Fruit fly (Drosophila melanogaster) whole organism, embryonic: ENCODE data around the gene COX7B.

Experiments used
- Bgb ChIP-seq: fragments of 200-800 bp; sonication (Bioruptor generic); IDR thresholded peaks from 2 replicates; pipeline ENCODE4 v1.3.6; 2022; ENCODE audit warnings: missing biosample characterization, missing genetic modification characterization; ENCODE audit not compliant: partially characterized antibody
- CG10147 ChIP-seq: fragments of 200-800 bp; sonication (Bioruptor generic); optimal IDR thresholded peaks from 2 replicates; lab custom pipeline; 2019; ENCODE audit warnings: missing biosample characterization, mild to moderate bottlenecking, missing genetic modification characterization, moderate library complexity
- CG10462 ChIP-seq: fragments of 200-800 bp; sonication (Bioruptor generic); optimal IDR thresholded peaks from 2 replicates; lab custom pipeline; 2016; ENCODE audit warnings: missing biosample characterization, missing genetic modification characterization
- CG12659 ChIP-seq: fragments of 200-800 bp; sonication (Bioruptor generic); optimal IDR thresholded peaks from 3 replicates; lab custom pipeline; 2017; ENCODE audit warnings: mild to moderate bottlenecking, missing biosample characterization, missing genetic modification reagents, missing genetic modification characterization
- CG14014 ChIP-seq: fragments of 200-800 bp; sonication (Bioruptor generic); IDR thresholded peaks from 2 replicates; pipeline ENCODE4 v1.3.6; 2022; ENCODE audit warnings: missing biosample characterization, missing genetic modification characterization
- CG1603 ChIP-seq: fragments of 200-800 bp; sonication (Bioruptor generic); optimal IDR thresholded peaks from 2 replicates; lab custom pipeline; 2019; ENCODE audit warnings: missing biosample characterization, mild to moderate bottlenecking, missing genetic modification characterization, moderate library complexity
- CG16779 ChIP-seq: fragments of 200-800 bp; sonication (Bioruptor generic); IDR thresholded peaks from 2 replicates; pipeline ENCODE4 v1.3.6; 2022; ENCODE audit warnings: missing biosample characterization, missing genetic modification characterization
- CG2120 ChIP-seq: fragments of 200-800 bp; sonication (Bioruptor generic); optimal IDR thresholded peaks from 3 replicates; lab custom pipeline; 2016; ENCODE audit warnings: missing biosample characterization, missing genetic modification characterization
- CG30403 ChIP-seq: fragments of 200-800 bp; sonication (Bioruptor generic); optimal IDR thresholded peaks from 3 replicates; lab custom pipeline; 2016; ENCODE audit warnings: missing biosample characterization, missing genetic modification characterization
- CG31224 ChIP-seq: fragments of 200-800 bp; sonication (Bioruptor generic); IDR thresholded peaks from 2 replicates; pipeline ENCODE4 v1.3.6; 2022; ENCODE audit warnings: missing biosample characterization, missing genetic modification characterization
- CG32767 ChIP-seq: fragments of 200-800 bp; sonication (Bioruptor generic); IDR thresholded peaks from 2 replicates; pipeline ENCODE4 v1.3.6; 2022; ENCODE audit warnings: missing biosample characterization, missing genetic modification characterization
- CG33557 ChIP-seq: fragments of 200-800 bp; sonication (Bioruptor generic); optimal IDR thresholded peaks from 2 replicates; lab custom pipeline; 2019; ENCODE audit warnings: missing biosample characterization, mild to moderate bottlenecking, missing genetic modification characterization, moderate library complexity
- CG3838 ChIP-seq: fragments of 200-800 bp; sonication (Bioruptor generic); optimal IDR thresholded peaks from 3 replicates; lab custom pipeline; 2016; ENCODE audit warnings: missing biosample characterization, missing genetic modification characterization
- CG3995 ChIP-seq: fragments of 200-800 bp; sonication (Bioruptor generic); optimal IDR thresholded peaks from 3 replicates; lab custom pipeline; 2016; ENCODE audit warnings: missing biosample characterization, missing genetic modification characterization
- CG4424 ChIP-seq: fragments of 200-800 bp; sonication (Bioruptor generic); optimal IDR thresholded peaks from 3 replicates; lab custom pipeline; 2016; ENCODE audit warnings: missing biosample characterization, missing genetic modification characterization
- CG4820 ChIP-seq: fragments of 200-800 bp; sonication (Bioruptor generic); optimal IDR thresholded peaks from 3 replicates; lab custom pipeline; 2016; ENCODE audit warnings: missing biosample characterization, missing genetic modification characterization
- CG6689 ChIP-seq: fragments of 200-800 bp; sonication (Bioruptor generic); IDR thresholded peaks from 2 replicates; pipeline ENCODE4 v1.3.6; 2022; ENCODE audit warnings: missing biosample characterization, missing genetic modification characterization
- CG7357 ChIP-seq: fragments of 200-800 bp; sonication (Bioruptor generic); IDR thresholded peaks from 3 replicates; pipeline ENCODE4 v1.3.6; 2022; ENCODE audit warnings: missing biosample characterization, missing genetic modification characterization
- Chrac-16 ChIP-seq: fragments of 200-800 bp; sonication (Bioruptor generic); optimal IDR thresholded peaks from 3 replicates; lab custom pipeline; 2016; ENCODE audit warnings: missing biosample characterization, missing genetic modification characterization
- Doc2 ChIP-seq: fragments of 200-800 bp; sonication (Bioruptor generic); IDR thresholded peaks from 2 replicates; pipeline ENCODE4 v1.3.6; 2022; ENCODE audit warnings: missing biosample characterization, missing genetic modification characterization
- Eip74EF ChIP-seq, 2 experiments: fragments of 200-800 bp in 1 of 2; fragments of >200 bp in 1 of 2; sonication (Bioruptor generic) in 1 of 2; optimal IDR thresholded peaks; 2 replicates each; lab custom pipeline; 2017 to 2019; ENCODE audit warnings: missing biosample characterization in 2 of 2, missing genetic modification characterization in 2 of 2, mild to moderate bottlenecking in 1 of 2, moderate library complexity in 1 of 2
- Ets65A ChIP-seq: fragments of 200-800 bp; sonication (Bioruptor generic); peaks from one replicate; lab custom pipeline; 2016; ENCODE audit warnings: missing biosample characterization, missing genetic modification characterization
- Fer2 ChIP-seq: fragments of 200-800 bp; sonication (Bioruptor generic); optimal IDR thresholded peaks from 2 replicates; lab custom pipeline; 2018; ENCODE audit warnings: missing biosample characterization, mild to moderate bottlenecking, missing genetic modification characterization, moderate library complexity
- H2.0 ChIP-seq: fragments of 200-800 bp; sonication (Bioruptor generic); IDR thresholded peaks from 2 replicates; pipeline ENCODE4 v1.3.6; 2022; ENCODE audit warnings: missing biosample characterization, missing genetic modification characterization
- Hsf ChIP-seq: fragments of 200-800 bp; sonication (Bioruptor generic); optimal IDR thresholded peaks from 3 replicates; lab custom pipeline; 2016; ENCODE audit warnings: missing biosample characterization, missing genetic modification characterization
- MBD-R2 ChIP-seq: fragments of 200-800 bp; sonication (Bioruptor generic); IDR thresholded peaks from 2 replicates; pipeline ENCODE4 v1.3.6; 2022; ENCODE audit warnings: missing biosample characterization, missing genetic modification characterization
- Neu2 ChIP-seq: fragments of 200-800 bp; sonication (Bioruptor generic); optimal IDR thresholded peaks from 3 replicates; lab custom pipeline; 2016; ENCODE audit warnings: missing biosample characterization, missing genetic modification characterization, borderline replicate concordance
- Nf-YB ChIP-seq: fragments of 200-800 bp; sonication (Bioruptor generic); optimal IDR thresholded peaks from 3 replicates; lab custom pipeline; 2019; ENCODE audit warnings: missing biosample characterization, mild to moderate bottlenecking, missing genetic modification characterization, moderate library complexity
- Poxn ChIP-seq: fragments of 200-800 bp; sonication (Bioruptor generic); IDR thresholded peaks from 2 replicates; pipeline ENCODE4 v1.3.6; 2022; ENCODE audit warnings: missing biosample characterization, missing genetic modification characterization
- Sry-β ChIP-seq: fragments of 200-800 bp; sonication (Bioruptor generic); optimal IDR thresholded peaks from 2 replicates; lab custom pipeline; 2018; ENCODE audit warnings: missing biosample characterization, mild to moderate bottlenecking, missing genetic modification characterization, moderate library complexity
- Usf ChIP-seq: fragments of 200-800 bp; sonication (Bioruptor generic); optimal IDR thresholded peaks from 2 replicates; lab custom pipeline; 2017; ENCODE audit warnings: missing genotype, missing biosample characterization, missing genetic modification characterization
- Xbp1 ChIP-seq: fragments of 200-800 bp; sonication (Bioruptor generic); optimal IDR thresholded peaks from 3 replicates; lab custom pipeline; 2016; ENCODE audit warnings: missing biosample characterization, mild to moderate bottlenecking, missing genetic modification characterization
- ase ChIP-seq: fragments of 200-800 bp; sonication (Bioruptor generic); IDR thresholded peaks from 3 replicates; pipeline ENCODE4 v1.3.6; 2022; ENCODE audit warnings: missing biosample characterization, missing genetic modification characterization
- bab2 ChIP-seq: fragments of 200-800 bp; sonication (Bioruptor generic); optimal IDR thresholded peaks from 2 replicates; lab custom pipeline; 2016; ENCODE audit warnings: missing biosample characterization, missing genetic modification characterization
- caup ChIP-seq: fragments of 200-800 bp; sonication (Bioruptor generic); optimal IDR thresholded peaks from 3 replicates; lab custom pipeline; 2017; ENCODE audit warnings: missing biosample characterization, mild to moderate bottlenecking, missing genetic modification characterization, moderate library complexity; ENCODE audit not compliant: severe bottlenecking
- gcm2 ChIP-seq: fragments of 200-800 bp; sonication (Bioruptor generic); optimal IDR thresholded peaks from 2 replicates; lab custom pipeline; 2016; ENCODE audit warnings: missing biosample characterization, missing genetic modification characterization
- mirr ChIP-seq: fragments of 200-800 bp; sonication (Bioruptor generic); optimal IDR thresholded peaks from 3 replicates; lab custom pipeline; 2018; ENCODE audit warnings: missing biosample characterization, mild to moderate bottlenecking, missing genetic modification characterization
- mld ChIP-seq: fragments of 200-800 bp; sonication (Bioruptor generic); IDR thresholded peaks from 3 replicates; pipeline ENCODE4 v1.3.6; 2022; ENCODE audit warnings: missing biosample characterization, missing genetic modification characterization; ENCODE audit not compliant: partially characterized antibody
- nerfin-2 ChIP-seq: fragments of 200-800 bp; sonication (Bioruptor generic); IDR thresholded peaks from 2 replicates; pipeline ENCODE4 v1.3.6; 2022; ENCODE audit warnings: missing biosample characterization, missing genetic modification characterization; ENCODE audit not compliant: partially characterized antibody
- odd ChIP-seq: fragments of 200-800 bp; sonication (Bioruptor generic); optimal IDR thresholded peaks from 2 replicates; lab custom pipeline; 2017; ENCODE audit warnings: missing biosample characterization, mild to moderate bottlenecking, missing genetic modification characterization
- onecut ChIP-seq: fragments of 200-800 bp; sonication (Bioruptor generic); IDR thresholded peaks from 2 replicates; pipeline ENCODE4 v1.3.6; 2022; ENCODE audit warnings: missing biosample characterization, missing genetic modification characterization
- p53 ChIP-seq: fragments of 200-800 bp; sonication (Bioruptor generic); optimal IDR thresholded peaks from 2 replicates; lab custom pipeline; 2016; ENCODE audit warnings: missing biosample characterization, missing genetic modification characterization
- pros ChIP-seq: fragments of 200-800 bp; sonication (Bioruptor generic); optimal IDR thresholded peaks from 3 replicates; lab custom pipeline; 2019; ENCODE audit warnings: missing biosample characterization, mild to moderate bottlenecking, missing genetic modification characterization, moderate library complexity
- sc ChIP-seq, 3 experiments: fragments of >200 bp in 2 of 3; fragments of 200-800 bp in 1 of 3; sonication (Bioruptor generic) in 1 of 3; optimal IDR thresholded peaks; 2 replicates in 2 of 3; 3 replicates in 1 of 3; lab custom pipeline; 2017; ENCODE audit warnings: mild to moderate bottlenecking in 1 of 3, missing biosample characterization in 1 of 3, missing genetic modification characterization in 1 of 3, missing genetic modification reagents in 1 of 3
- sisA ChIP-seq: fragments of 200-800 bp; sonication (Bioruptor generic); IDR thresholded peaks from 2 replicates; pipeline ENCODE4 v1.3.6; 2022; ENCODE audit warnings: missing biosample characterization, missing genetic modification characterization
- sna ChIP-seq: fragments of 200-800 bp; sonication (Bioruptor generic); IDR thresholded peaks from 2 replicates; pipeline ENCODE4 v1.3.6; 2022; ENCODE audit warnings: missing biosample characterization, missing genetic modification characterization; ENCODE audit not compliant: partially characterized antibody
- sr ChIP-seq: fragments of 200-800 bp; sonication (Bioruptor generic); IDR thresholded peaks from 3 replicates; pipeline ENCODE4 v1.3.6; 2022; ENCODE audit warnings: missing biosample characterization, missing genetic modification characterization
- sug ChIP-seq: fragments of 200-800 bp; optimal IDR thresholded peaks from 2 replicates; lab custom pipeline; 2019; ENCODE audit warnings: missing biosample characterization, mild to moderate bottlenecking, missing genetic modification characterization, moderate library complexity
- vvl ChIP-seq: fragments of 200-800 bp; sonication (Bioruptor generic); IDR thresholded peaks from 2 replicates; pipeline ENCODE4 v1.3.6; 2022; ENCODE audit warnings: missing biosample characterization, missing genetic modification characterization
- yki ChIP-seq: fragments of >200 bp; optimal IDR thresholded peaks from 3 replicates; lab custom pipeline; 2018

Gene COX7B

dm6 chr3L:17433555-17433954 is 8.3 kb downstream of the COX7B start, which contains the start of the genes Coq4 and CG32176 (continued):
- TF ChIP-seq sisA (peak; percentile 99), CG3995 (GFP tag; lab: Kevin White, UChicago) (peak; percentile 68), CG12659 (peak; percentile 98), CG33557 (GFP tag; lab: Kevin White, UChicago) (peak; percentile 95), mld (0 out of 3 replicates have a peak, but pooled peaks have one; percentile 45), Fer2 (tag; lab: Kevin White, UChicago) (peak; percentile 97), CG10462 (GFP tag; lab: Kevin White, UChicago) (peak; percentile 98), CG31224 (GFP tag; lab: Robert Waterston, UW) (peak; percentile 95), CG3838 (GFP tag; lab: Kevin White, UChicago) (peak; percentile 96), ase (peak; percentile 97), CG2120 (GFP tag; lab: Kevin White, UChicago) (peak; percentile 99), vvl (GFP tag; lab: Robert Waterston, UW) (peak; percentile 99), gcm2 (peak; percentile 97), CG16779 (GFP tag; lab: Robert Waterston, UW) (peak; percentile 97), sr (GFP tag; lab: Robert Waterston, UW) (peak; percentile 92), p53 (peak; percentile 92), Poxn (GFP tag; lab: Robert Waterston, UW) (peak; percentile 91), Sry-β (GFP tag; lab: Kevin White, UChicago) (peak; percentile 65), Neu2 (GFP tag; lab: Kevin White, UChicago) (peak; percentile 93), Bgb (GFP tag; lab: Robert Waterston, UW) (peak; percentile 77), Xbp1 (GFP tag; lab: Kevin White, UChicago) (peak; percentile 99), CG7357 (GFP tag; lab: Robert Waterston, UW) (peak; percentile 94), Ets65A (GFP tag; lab: Kevin White, UChicago) (peak; percentile 100), Chrac-16 (GFP tag; lab: Kevin White, UChicago) (peak; percentile 99), Doc2 (peak; percentile 95), CG6689 (GFP tag; lab: Robert Waterston, UW) (peak; percentile 96), mirr (GFP tag; lab: Kevin White, UChicago) (peak; percentile 95), odd (GFP tag; lab: Kevin White, UChicago) (peak; percentile 91), caup (peak; percentile 96), pros (GFP tag; lab: Kevin White, UChicago) (peak; percentile 49), Nf-YB (GFP tag; lab: Kevin White, UChicago) (peak; percentile 84), bab2 (GFP tag; lab: Kevin White, UChicago) (peak; percentile 98), CG32767 (peak; percentile 95), CG4424 (GFP tag; lab: Kevin White, UChicago) (peak; percentile 99), CG10147 (peak; percentile 94), CG1603 (tag; lab: Kevin White, UChicago) (peak; percentile 98), MBD-R2 (GFP tag; lab: Robert Waterston, UW) (peak; percentile 99), CG30403 (GFP tag; lab: Kevin White, UChicago) (peak; percentile 99), nerfin-2 (GFP tag; lab: Robert Waterston, UW) (peak; percentile 73), CG14014 (GFP tag; lab: Robert Waterston, UW) (peak; percentile 98), yki (lab: Kevin White, UChicago) (no peak), CG4820 (GFP tag; lab: Kevin White, UChicago) (peak; percentile 97), Eip74EF (GFP tag; optimal IDR thresholded peaks at IDR 0.05; lab: Kevin White, UChicago) (peak in 1 of 2 experiments; percentile 89), sna (peak; percentile 70), sug (tag; lab: Kevin White, UChicago) (peak; percentile 96), H2.0 (GFP tag; lab: Robert Waterston, UW) (peak; percentile 98), Hsf (peak; percentile 99), Usf (GFP tag; lab: Kevin White, UChicago) (peak; percentile 94), onecut (GFP tag; lab: Robert Waterston, UW) (peak; percentile 93), sc (optimal IDR thresholded peaks at IDR 0.05; lab: Kevin White, UChicago) (no peak), sc (GFP tag; optimal IDR thresholded peaks at IDR 0.05; lab: Kevin White, UChicago) (peak; percentile 95)
